Worm (Caenorhabditis elegans): ENCODE measurements around the gene ift-43.
"Not testable (repeated sequence)": the region's sequence is repeated elsewhere in the genome, so short reads cannot be mapped to it uniquely, and the experiment has no call there.

ift-43 gene

DNA sequence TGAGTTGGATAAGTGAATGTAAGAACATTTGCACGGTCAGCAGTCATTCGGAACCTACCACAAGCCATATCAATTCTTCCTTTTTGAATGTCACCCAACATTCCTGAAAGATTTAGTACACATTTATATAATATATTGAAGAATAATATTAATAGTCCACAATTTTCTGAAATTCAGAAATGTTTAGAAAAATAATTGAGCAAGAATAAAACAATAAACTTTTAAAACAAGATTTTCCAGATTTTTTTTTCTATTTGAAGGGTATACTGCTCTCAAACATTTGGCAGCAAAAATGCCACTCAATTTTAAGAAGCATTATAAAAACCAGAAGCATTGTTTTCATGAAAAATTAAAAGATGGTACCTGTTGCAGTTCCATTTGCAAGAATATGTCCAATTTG is 23.8 kb downstream of the ift-43 start, which contains the start of gene F59E12.8:
F59E12.8 (minus strand) TSS at position 101 of the 400 bp plus-strand sequence.
- TF ChIP-seq ceh-43 (GFP tag; optimal IDR thresholded peaks at IDR 0.05) = no peak
- no peak for TF ChIP-seq ceh-39 (tag; optimal IDR thresholded peaks at IDR 0.05)
- TF ChIP-seq mab-5 (tag; optimal IDR thresholded peaks at IDR 0.05) = no peak
- TF ChIP-seq ceh-83 (GFP tag; optimal IDR thresholded peaks at IDR 0.05) = no peak
- no peak for TF ChIP-seq lin-13 (tag; optimal IDR thresholded peaks at IDR 0.05)

DNA sequence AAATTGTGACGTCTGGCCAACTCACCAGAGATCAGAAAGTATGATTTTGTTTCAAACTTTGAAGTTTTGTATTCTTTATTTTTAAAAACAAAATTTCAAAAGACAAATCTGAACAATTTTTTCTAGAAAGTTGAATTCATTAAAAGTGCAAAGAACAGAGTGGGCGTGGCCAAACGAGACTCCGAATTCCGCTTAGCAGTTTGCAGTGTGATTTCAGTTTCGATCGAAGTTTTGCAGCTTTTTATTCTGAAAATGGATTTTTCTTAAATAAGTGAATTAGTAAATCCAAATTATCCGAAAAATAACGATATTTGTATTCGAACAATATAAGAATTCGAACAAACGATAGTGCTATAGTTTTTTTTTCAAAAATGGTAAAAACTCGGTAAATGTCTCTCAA is 27.1 kb downstream of the ift-43 start:
- TF ChIP-seq lin-32 (GFP tag; optimal IDR thresholded peaks at IDR 0.05) = no peak
- no peak for TF ChIP-seq nhr-237 (tag; optimal IDR thresholded peaks at IDR 0.05)
- no peak for TF ChIP-seq nhr-28 (tag; optimal IDR thresholded peaks at IDR 0.05)
- TF ChIP-seq mls-2 (tag; optimal IDR thresholded peaks at IDR 0.05) = no peak
- TF ChIP-seq nhr-76 (tag; optimal IDR thresholded peaks at IDR 0.05) = no peak

DNA sequence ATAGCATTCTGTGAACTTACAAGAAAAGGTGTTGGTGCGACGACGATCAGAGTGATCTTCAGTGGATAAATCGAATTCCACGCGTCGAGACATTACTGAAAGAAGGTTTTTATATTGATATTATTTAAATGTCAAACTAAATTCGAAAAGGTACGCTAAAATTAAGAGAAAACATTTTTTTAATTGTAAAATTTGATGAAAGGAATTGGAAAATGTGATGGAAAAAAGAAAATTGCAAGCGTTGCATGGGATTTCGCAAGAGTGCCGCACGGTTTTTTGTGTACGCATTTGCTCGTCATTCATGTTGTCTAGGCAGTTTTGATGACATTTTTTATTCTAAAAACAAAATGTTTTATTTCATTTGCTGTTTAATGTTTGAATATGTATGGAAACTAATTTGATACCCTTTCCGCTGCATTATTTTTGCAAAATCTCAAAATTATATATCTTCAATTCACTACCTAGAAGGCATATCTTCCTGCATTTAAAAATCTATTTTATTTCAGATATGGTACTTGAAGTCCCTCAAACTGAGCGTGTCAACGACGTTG is 29.7 kb downstream of the ift-43 start, which contains the start of the genes F59E12.6 and npl-4.1:
F59E12.6 (minus strand) TSS at position 101 of the 551 bp plus-strand sequence.
npl-4.1 (plus strand) TSS at position 501 of the 551 bp plus-strand sequence.
- not testable (repeated sequence) for TF ChIP-seq M03D4.4 (tag; optimal IDR thresholded peaks at IDR 0.05); unc-120 (tag; optimal IDR thresholded peaks at IDR 0.05; ENCODE audit: poor library complexity, severe bottlenecking); zip-8 (tag; optimal IDR thresholded peaks at IDR 0.05)

DNA sequence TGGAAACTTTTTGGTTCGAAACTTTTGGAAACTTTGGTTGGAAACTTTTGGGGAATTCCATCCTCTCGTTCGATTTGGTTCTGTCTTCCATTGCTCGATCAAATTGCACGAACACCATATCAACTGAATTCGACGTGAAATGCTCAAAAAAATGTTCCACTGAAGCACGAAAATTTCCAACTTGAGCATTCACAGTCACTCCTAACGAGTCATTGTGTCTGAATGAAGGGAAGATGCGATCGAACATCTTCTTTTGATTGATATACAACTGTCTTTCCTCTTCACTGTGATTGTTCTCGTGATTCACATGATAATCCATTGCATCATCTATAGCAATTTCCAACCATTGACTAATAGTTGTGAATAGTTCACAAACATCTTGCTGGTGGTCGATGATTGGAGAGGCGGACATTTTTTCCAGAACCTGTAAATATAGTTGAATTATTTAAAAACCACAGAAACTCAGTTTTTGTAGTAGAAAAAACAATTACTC is 32.2 kb downstream of the ift-43 start, which contains the start of gene F59E12.15:
F59E12.15 (minus strand) TSS at position 51 of the 493 bp plus-strand sequence.
- TF ChIP-seq unc-62 (GFP tag; optimal IDR thresholded peaks at IDR 0.05) (no peak), nhr-237 (tag; optimal IDR thresholded peaks at IDR 0.05) (no peak), ces-1 (GFP tag; optimal IDR thresholded peaks at IDR 0.05) (no peak), cnd-1 (tag; optimal IDR thresholded peaks at IDR 0.05) (no peak), elt-1 (tag; optimal IDR thresholded peaks at IDR 0.05; ENCODE audit: borderline replicate concordance, insufficient read depth) (no peak)

DNA sequence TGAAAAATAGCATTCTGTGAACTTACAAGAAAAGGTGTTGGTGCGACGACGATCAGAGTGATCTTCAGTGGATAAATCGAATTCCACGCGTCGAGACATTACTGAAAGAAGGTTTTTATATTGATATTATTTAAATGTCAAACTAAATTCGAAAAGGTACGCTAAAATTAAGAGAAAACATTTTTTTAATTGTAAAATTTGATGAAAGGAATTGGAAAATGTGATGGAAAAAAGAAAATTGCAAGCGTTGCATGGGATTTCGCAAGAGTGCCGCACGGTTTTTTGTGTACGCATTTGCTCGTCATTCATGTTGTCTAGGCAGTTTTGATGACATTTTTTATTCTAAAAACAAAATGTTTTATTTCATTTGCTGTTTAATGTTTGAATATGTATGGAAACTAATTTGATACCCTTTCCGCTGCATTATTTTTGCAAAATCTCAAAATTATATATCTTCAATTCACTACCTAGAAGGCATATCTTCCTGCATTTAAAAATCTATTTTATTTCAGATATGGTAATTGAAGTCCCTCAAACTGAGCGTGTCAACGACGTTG is 38.1 kb downstream of the ift-43 start, which contains the start of the genes eif-3.L and npl-4.2:
eif-3.L (minus strand) TSS at position 101 of the 557 bp plus-strand sequence.
npl-4.2 (plus strand) TSS at position 507 of the 557 bp plus-strand sequence.
- not testable (repeated sequence) for TF ChIP-seq hlh-1, mls-2, nhr-12 (tag; optimal IDR thresholded peaks at IDR 0.05)

DNA sequence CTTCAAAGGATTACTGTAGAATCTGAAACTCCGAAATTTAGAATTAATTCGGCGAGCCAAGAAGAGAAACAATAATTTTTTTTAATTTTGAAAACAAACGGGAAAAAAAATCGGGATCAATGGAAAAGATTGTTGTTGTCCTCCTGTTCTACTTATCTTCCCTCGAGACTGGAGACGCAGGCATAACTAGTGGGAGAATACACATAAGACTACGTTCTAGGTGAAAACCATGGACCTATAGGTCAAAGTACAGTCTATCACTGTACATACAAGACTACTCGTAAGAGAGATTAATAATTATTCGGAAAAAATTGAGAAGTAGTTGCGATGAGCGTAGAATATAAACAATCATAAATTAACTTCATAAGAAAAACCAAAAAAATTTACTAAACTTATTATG is 41.3 kb downstream of the ift-43 start, which contains the start of gene dhs-6:
dhs-6 (minus strand) TSS at position 22 of the 400 bp plus-strand sequence.
- TF ChIP-seq sptf-1 (tag; optimal IDR thresholded peaks at IDR 0.05) = no peak
- TF ChIP-seq mls-2 (tag; optimal IDR thresholded peaks at IDR 0.05) = no peak
- TF ChIP-seq unc-39 (tag; optimal IDR thresholded peaks at IDR 0.05) = no peak
- no peak for TF ChIP-seq hlh-1 (tag; optimal IDR thresholded peaks at IDR 0.05)
- no peak for TF ChIP-seq snpc-4 (tag; optimal IDR thresholded peaks at IDR 0.05)
- TF ChIP-seq flh-1 (GFP tag; optimal IDR thresholded peaks at IDR 0.05) = no peak

Data from whole organism, mixed stage, embryonic.